Worm (Caenorhabditis elegans): ENCODE data around the gene clec-213.

- TF ChIP-seq him-1 (tag; optimal IDR thresholded peaks at IDR 0.05) = no peak
- TF ChIP-seq W03F9.2 (tag; optimal IDR thresholded peaks at IDR 0.05) = no peak
- no peak for TF ChIP-seq dao-5 (tag; optimal IDR thresholded peaks at IDR 0.05)
Observed at ce11 chrV:7558693-7559092, 46.3 kb upstream of the clec-213 start, which contains the start of gene ets-7.
